Fruit fly (Drosophila melanogaster): ENCODE measurements around the gene Atx-1.

The Atx-1 gene

dm6 chrX:6794190-6794589 lies 28.8 kb upstream of the Atx-1 start (continued):
- TF ChIP-seq CG8632 (GFP tag; optimal IDR thresholded peaks at IDR 0.05), result peak; percentile 60
- peak; percentile 18 for TF ChIP-seq CG16779 (tag; optimal IDR thresholded peaks at IDR 0.05)
- TF ChIP-seq CG15336 (GFP tag; IDR thresholded peaks at IDR 0.05), result peak; percentile 86
- TF ChIP-seq Eip75B (GFP tag; optimal IDR thresholded peaks at IDR 0.05), result peak; percentile 52
- TF ChIP-seq CG7368 (GFP tag; optimal IDR thresholded peaks at IDR 0.05), result peak; percentile 68
- TF ChIP-seq Lpt (GFP tag; optimal IDR thresholded peaks at IDR 0.05), result peak; percentile 77
- TF ChIP-seq lz (GFP tag; optimal IDR thresholded peaks at IDR 0.05), result peak; percentile 67
- TF ChIP-seq CG3032 (tag; optimal IDR thresholded peaks at IDR 0.05), result peak; percentile 51
- TF ChIP-seq ss (GFP tag; optimal IDR thresholded peaks at IDR 0.05), result peak in 1 of 2 experiments; percentile 26
- TF ChIP-seq Hr38 (GFP tag; optimal IDR thresholded peaks at IDR 0.05), result no peak
- peak; percentile 93 for TF ChIP-seq Eip78C (GFP tag)
- peak; percentile 80 for TF ChIP-seq Met (GFP tag; optimal IDR thresholded peaks at IDR 0.05)
- peak; percentile 77 for TF ChIP-seq OdsH (GFP tag; optimal IDR thresholded peaks at IDR 0.05)
- peak; percentile 44 for TF ChIP-seq CG34406 (GFP tag; optimal IDR thresholded peaks at IDR 0.05)
- TF ChIP-seq fd85E (GFP tag; optimal IDR thresholded peaks at IDR 0.05), result no peak
- peak; percentile 71 for TF ChIP-seq CG11762 (GFP tag; optimal IDR thresholded peaks at IDR 0.05; ENCODE audit: insufficient read depth)
- TF ChIP-seq CG8319 (GFP tag; optimal IDR thresholded peaks at IDR 0.05), result peak; percentile 37

- TF ChIP-seq Ets21C (GFP tag; optimal IDR thresholded peaks at IDR 0.05) (no peak), OdsH (GFP tag; optimal IDR thresholded peaks at IDR 0.05) (no peak), Hr39 (GFP tag; optimal IDR thresholded peaks at IDR 0.05) (no peak), CG15336 (GFP tag; IDR thresholded peaks at IDR 0.05) (no peak), CG6808 (GFP tag; optimal IDR thresholded peaks at IDR 0.05) (no peak), lz (GFP tag; optimal IDR thresholded peaks at IDR 0.05) (peak; percentile 12), CG8119 (GFP tag; IDR thresholded peaks at IDR 0.05) (no peak), acj6 (GFP tag; optimal IDR thresholded peaks at IDR 0.05) (no peak), net (GFP tag; optimal IDR thresholded peaks at IDR 0.05) (no peak), CG8632 (GFP tag; optimal IDR thresholded peaks at IDR 0.05) (no peak), CG32006 (GFP tag; optimal IDR thresholded peaks at IDR 0.05) (peak; percentile 29), fkh (GFP tag; optimal IDR thresholded peaks at IDR 0.05) (no peak), esn (GFP tag; optimal IDR thresholded peaks at IDR 0.05) (no peak), CG10631 (GFP tag; optimal IDR thresholded peaks at IDR 0.05) (no peak), ss (GFP tag; optimal IDR thresholded peaks at IDR 0.05) (no peak), Gug (GFP tag; IDR thresholded peaks at IDR 0.05) (no peak), CG7368 (GFP tag; optimal IDR thresholded peaks at IDR 0.05) (no peak), spab (GFP tag; optimal IDR thresholded peaks at IDR 0.05) (no peak), Smox (GFP tag; optimal IDR thresholded peaks at IDR 0.05) (no peak), Hr38 (GFP tag; optimal IDR thresholded peaks at IDR 0.05) (no peak), cyc (GFP tag; optimal IDR thresholded peaks at IDR 0.05) (peak; percentile 41), Sox14 (GFP tag; optimal IDR thresholded peaks at IDR 0.05) (no peak), Ets96B (tag; optimal IDR thresholded peaks at IDR 0.05) (no peak), CG8319 (GFP tag; optimal IDR thresholded peaks at IDR 0.05) (no peak), CG6163 (GFP tag; IDR thresholded peaks at IDR 0.05) (peak; percentile 37; the same call in 2 of the 3 replicates), CG3919 (GFP tag; optimal IDR thresholded peaks at IDR 0.05) (peak; percentile 33), CG3032 (tag; optimal IDR thresholded peaks at IDR 0.05) (peak; percentile 24), CG6276 (GFP tag; optimal IDR thresholded peaks at IDR 0.05) (no peak), CG10669 (GFP tag; optimal IDR thresholded peaks at IDR 0.05) (peak; percentile 6), CG1621 (tag; optimal IDR thresholded peaks at IDR 0.05) (no peak), CG6792 (GFP tag; optimal IDR thresholded peaks at IDR 0.05) (no peak), fd59A (GFP tag; optimal IDR thresholded peaks at IDR 0.05) (no peak), pdm3 (GFP tag; optimal IDR thresholded peaks at IDR 0.05) (no peak), svp (GFP tag) (peak; percentile 21), CG4318 (GFP tag; optimal IDR thresholded peaks at IDR 0.05) (no peak), dsx (GFP tag; optimal IDR thresholded peaks at IDR 0.05; ENCODE audit: poor library complexity, severe bottlenecking) (no peak), eg (GFP tag; IDR thresholded peaks at IDR 0.05) (0 out of 3 replicates have a peak, but pooled peaks have one; percentile 22), Sox15 (GFP tag; optimal IDR thresholded peaks at IDR 0.05) (no peak), CG11902 (GFP tag; optimal IDR thresholded peaks at IDR 0.05) (peak; percentile 38), CG34406 (GFP tag; optimal IDR thresholded peaks at IDR 0.05) (no peak), Eip93F (GFP tag; optimal IDR thresholded peaks at IDR 0.05) (no peak), Met (GFP tag; optimal IDR thresholded peaks at IDR 0.05) (peak; percentile 31), CG11294 (GFP tag; IDR thresholded peaks at IDR 0.05) (no peak)
These were observed 28.2 kb upstream of the Atx-1 start for dm6 chrX:6794826-6795225.

Data from whole organism, prepupa.